Worm (Caenorhabditis elegans): ENCODE measurements around the gene josd-1.

The josd-1 gene

DNA sequence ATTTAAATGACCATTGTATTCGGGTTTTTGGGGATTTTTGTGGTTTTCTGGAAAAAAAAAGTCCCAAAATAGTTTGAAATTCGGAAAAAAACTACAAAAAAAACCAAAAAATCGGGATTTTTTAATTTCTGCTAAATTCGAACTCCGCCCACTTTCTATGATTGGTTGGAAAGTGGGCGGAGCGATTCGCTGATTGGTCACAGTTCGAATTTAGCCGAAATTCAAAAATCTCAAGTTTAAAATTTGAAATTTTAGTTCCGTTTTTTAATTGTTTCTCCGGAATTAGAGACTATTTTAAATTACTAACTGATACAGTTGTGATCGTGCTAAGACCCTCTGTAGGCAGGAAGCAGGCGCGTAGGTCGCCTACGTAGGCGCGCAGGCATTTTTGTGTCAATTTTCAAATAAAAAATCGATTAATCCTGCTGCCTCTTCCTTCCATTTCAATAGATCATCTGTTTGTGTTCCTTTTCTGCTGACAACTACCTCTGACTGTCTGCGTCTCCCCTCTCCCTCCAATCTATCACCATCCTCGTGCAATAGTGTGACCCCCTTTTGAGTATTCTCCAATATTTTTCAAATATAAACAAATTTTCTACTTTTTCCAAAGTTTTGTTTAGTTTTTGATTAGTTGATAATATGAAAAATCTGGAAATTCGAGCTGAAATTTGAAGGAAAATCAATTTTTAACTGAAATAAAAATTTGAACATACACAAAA, 20.1 kb upstream of the josd-1 start:
- TF ChIP-seq cnd-1 (tag; optimal IDR thresholded peaks at IDR 0.05) (no peak), lin-32 (GFP tag; optimal IDR thresholded peaks at IDR 0.05) (no peak), mep-1 (tag; optimal IDR thresholded peaks at IDR 0.05) (no peak), ces-1 (GFP tag; optimal IDR thresholded peaks at IDR 0.05) (no peak), flh-1 (GFP tag; optimal IDR thresholded peaks at IDR 0.05) (no peak), ceh-43 (GFP tag; optimal IDR thresholded peaks at IDR 0.05) (no peak), nhr-12 (tag; optimal IDR thresholded peaks at IDR 0.05) (no peak), unc-39 (tag; optimal IDR thresholded peaks at IDR 0.05) (no peak), tbx-8 (GFP tag; optimal IDR thresholded peaks at IDR 0.05) (no peak), blmp-1 (tag; optimal IDR thresholded peaks at IDR 0.05) (no peak), unc-62 (GFP tag; optimal IDR thresholded peaks at IDR 0.05) (no peak)

DNA sequence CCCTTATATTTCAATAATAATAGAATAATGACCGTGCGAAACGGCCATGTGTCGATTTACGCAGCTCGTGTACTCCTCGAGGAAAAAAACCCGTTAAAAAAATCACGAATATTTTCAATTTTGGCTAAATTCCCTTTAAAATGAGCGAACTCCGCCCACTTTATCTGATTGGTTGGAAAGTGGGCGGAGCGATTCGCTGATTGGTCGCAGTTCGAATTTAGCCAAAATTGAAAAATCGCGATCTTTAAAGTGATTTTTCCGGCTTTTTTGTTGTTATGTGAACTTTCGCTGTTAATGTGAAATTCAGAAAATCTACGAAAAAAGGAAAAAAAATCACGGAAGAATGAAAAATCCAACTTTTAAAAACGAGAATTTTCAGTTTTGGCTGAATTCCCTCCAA, 18.6 kb upstream of the josd-1 start:
- TF ChIP-seq lin-32 (GFP tag; optimal IDR thresholded peaks at IDR 0.05): no peak
- no peak for TF ChIP-seq bed-3 (GFP tag; optimal IDR thresholded peaks at IDR 0.05)
- TF ChIP-seq sptf-1 (tag; optimal IDR thresholded peaks at IDR 0.05): no peak
- TF ChIP-seq ces-1 (GFP tag; optimal IDR thresholded peaks at IDR 0.05): no peak
- TF ChIP-seq sem-2 (GFP tag; optimal IDR thresholded peaks at IDR 0.05): no peak
- TF ChIP-seq unc-39 (tag; optimal IDR thresholded peaks at IDR 0.05): no peak
- no peak for TF ChIP-seq mab-5 (tag; optimal IDR thresholded peaks at IDR 0.05)
- no peak for TF ChIP-seq ztf-11 (tag; optimal IDR thresholded peaks at IDR 0.05)
- no peak for TF ChIP-seq pha-4 (tag; optimal IDR thresholded peaks at IDR 0.05)
- TF ChIP-seq mep-1 (tag; optimal IDR thresholded peaks at IDR 0.05): no peak
- no peak for TF ChIP-seq nhr-28 (tag; optimal IDR thresholded peaks at IDR 0.05)
- TF ChIP-seq tbx-8 (GFP tag; optimal IDR thresholded peaks at IDR 0.05): no peak
- no peak for TF ChIP-seq cnd-1 (tag; optimal IDR thresholded peaks at IDR 0.05)

DNA sequence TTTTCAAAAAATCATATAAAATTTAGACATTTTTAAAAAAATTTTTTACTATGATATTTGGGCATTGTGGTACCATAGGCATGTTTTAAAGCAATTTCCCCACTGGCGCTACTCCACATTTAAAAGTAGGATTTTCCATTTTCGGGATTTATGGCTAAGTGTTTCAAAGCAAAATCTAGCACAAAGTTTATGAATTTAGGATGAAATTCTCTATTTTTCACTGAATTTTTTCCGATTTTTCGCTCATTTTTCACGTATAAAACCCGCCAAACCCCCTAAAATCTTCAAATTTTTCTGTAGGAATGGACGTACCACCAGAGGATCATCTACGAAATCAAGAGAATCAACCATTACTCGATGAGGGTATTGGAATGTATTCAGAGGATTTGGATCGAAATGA, 17.5 kb upstream of the josd-1 start, which contains the start of gene pipp-4P:
Gene pipp-4P, plus strand, starts transcription at position 301 of the 400 bp plus-strand sequence.
- TF ChIP-seq M03D4.4 (tag; optimal IDR thresholded peaks at IDR 0.05) (no peak), ces-1 (GFP tag; optimal IDR thresholded peaks at IDR 0.05) (no peak), bed-3 (GFP tag; optimal IDR thresholded peaks at IDR 0.05) (no peak), elt-3 (tag; optimal IDR thresholded peaks at IDR 0.05) (no peak), ham-2 (GFP tag; optimal IDR thresholded peaks at IDR 0.05) (no peak), sptf-1 (tag; optimal IDR thresholded peaks at IDR 0.05) (no peak), ceh-83 (GFP tag; optimal IDR thresholded peaks at IDR 0.05) (no peak), mls-2 (tag; optimal IDR thresholded peaks at IDR 0.05) (no peak), lsy-2 (tag; optimal IDR thresholded peaks at IDR 0.05) (no peak), unc-62 (GFP tag; optimal IDR thresholded peaks at IDR 0.05) (no peak), ceh-43 (GFP tag; optimal IDR thresholded peaks at IDR 0.05) (no peak), flh-1 (GFP tag; optimal IDR thresholded peaks at IDR 0.05) (no peak), drap-1 (GFP tag; optimal IDR thresholded peaks at IDR 0.05) (no peak), nhr-237 (tag; optimal IDR thresholded peaks at IDR 0.05) (no peak), unc-39 (tag; optimal IDR thresholded peaks at IDR 0.05) (no peak), tbx-8 (GFP tag; optimal IDR thresholded peaks at IDR 0.05) (no peak), ztf-11 (tag; optimal IDR thresholded peaks at IDR 0.05) (no peak), ceh-39 (tag; optimal IDR thresholded peaks at IDR 0.05) (no peak)

DNA sequence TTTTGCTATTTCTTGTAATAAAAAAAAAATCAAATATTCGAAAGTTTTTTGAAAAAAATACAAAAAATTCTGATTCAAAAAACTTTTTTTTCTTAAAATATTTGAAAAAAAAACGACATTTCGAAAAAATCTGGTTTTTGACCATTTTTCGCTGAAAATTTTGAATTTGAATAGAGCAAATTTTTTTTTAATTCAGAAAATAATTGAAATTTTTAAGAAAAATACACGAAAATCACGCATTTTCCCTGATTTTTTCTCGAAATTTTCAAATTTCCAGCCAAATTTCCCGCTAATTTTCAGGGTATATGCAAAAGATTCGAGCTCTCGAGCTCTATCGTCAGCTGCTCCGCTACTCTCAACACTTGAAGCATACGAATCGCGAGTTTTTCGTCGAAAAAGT, 9.7 kb upstream of the josd-1 start, which contains the start of gene Y71H2AM.1:
Gene Y71H2AM.1, plus strand, starts transcription at position 301 of the 400 bp plus-strand sequence.
- TF ChIP-seq lin-32 (GFP tag; optimal IDR thresholded peaks at IDR 0.05) (no peak), nhr-28 (tag; optimal IDR thresholded peaks at IDR 0.05) (no peak), M03D4.4 (tag; optimal IDR thresholded peaks at IDR 0.05) (no peak), lin-13 (tag; optimal IDR thresholded peaks at IDR 0.05) (no peak), mls-2 (tag; optimal IDR thresholded peaks at IDR 0.05) (no peak), ceh-83 (GFP tag; optimal IDR thresholded peaks at IDR 0.05) (no peak), elt-3 (tag; optimal IDR thresholded peaks at IDR 0.05) (no peak), ztf-11 (tag; optimal IDR thresholded peaks at IDR 0.05) (no peak), snpc-4 (tag; optimal IDR thresholded peaks at IDR 0.05) (no peak), nhr-2 (tag; optimal IDR thresholded peaks at IDR 0.05) (no peak)

DNA sequence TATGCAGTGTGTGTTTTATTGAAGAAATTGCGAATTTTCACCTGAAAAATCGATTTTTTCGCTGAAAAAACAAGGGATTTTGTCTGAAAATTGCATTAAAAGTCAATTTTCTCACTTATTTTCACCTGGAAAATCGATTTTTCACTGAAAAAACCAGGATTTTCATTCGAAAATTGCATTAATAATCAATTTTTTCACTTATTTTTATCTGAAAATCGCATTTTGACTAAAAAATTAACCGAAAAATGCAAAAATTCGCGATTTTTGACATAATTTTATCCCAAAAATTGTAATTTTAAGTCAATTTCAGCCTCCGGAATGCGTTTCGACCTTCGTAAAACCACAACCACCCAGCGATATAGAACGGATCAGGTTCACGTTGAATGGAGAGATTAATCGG, 4.0 kb upstream of the josd-1 start, which contains the start of gene Y71H2AM.29:
Gene Y71H2AM.29, plus strand, starts transcription at position 301 of the 400 bp plus-strand sequence.
- TF ChIP-seq nhr-76 (tag; optimal IDR thresholded peaks at IDR 0.05) (no peak), ceh-39 (tag; optimal IDR thresholded peaks at IDR 0.05) (no peak)
